Worm (Caenorhabditis elegans) whole organism, L4/young adult: Measurements from ENCODE around the gene phat-3.

Source experiments
- dao-5 ChIP-seq: sonication (generic microtip); optimal IDR thresholded peaks from 2 replicates; lab custom pipeline; 2016; ENCODE audit warnings: missing genotype, missing genetic modification characterization, moderate library complexity, missing compliant biosample characterization
- him-1 ChIP-seq: sonication (generic microtip); optimal IDR thresholded peaks from 2 replicates; lab custom pipeline; 2016; ENCODE audit warnings: missing genotype, missing genetic modification reagents, missing genetic modification characterization, missing compliant biosample characterization

ce11 chrV:4010170-4010569, 33.6 kb upstream of the phat-3 start, which contains the start of gene srh-4:
- TF ChIP-seq him-1 (tag; lab: Kevin White, UChicago) (no peak), dao-5 (tag; lab: Kevin White, UChicago) (no peak)
